Worm (Caenorhabditis elegans): Measurements from ENCODE around the gene F58E1.13.

ce11 chrII:1714772-1715353, 19.2 kb upstream of the F58E1.13 start, which contains the start of gene btb-6:
- TF ChIP-seq lin-13 (tag; optimal IDR thresholded peaks at IDR 0.05) (no peak), unc-39 (tag; optimal IDR thresholded peaks at IDR 0.05) (no peak), ham-2 (GFP tag; optimal IDR thresholded peaks at IDR 0.05) (no peak), pha-4 (tag; optimal IDR thresholded peaks at IDR 0.05) (no peak), mep-1 (tag; optimal IDR thresholded peaks at IDR 0.05) (no peak), unc-62 (GFP tag; optimal IDR thresholded peaks at IDR 0.05) (no peak), mab-5 (tag; optimal IDR thresholded peaks at IDR 0.05) (no peak), ceh-43 (GFP tag; optimal IDR thresholded peaks at IDR 0.05) (no peak), lsy-2 (tag; optimal IDR thresholded peaks at IDR 0.05) (no peak)
